Worm (Caenorhabditis elegans): ENCODE data around the gene K05F1.8.

The K05F1.8 gene

DNA sequence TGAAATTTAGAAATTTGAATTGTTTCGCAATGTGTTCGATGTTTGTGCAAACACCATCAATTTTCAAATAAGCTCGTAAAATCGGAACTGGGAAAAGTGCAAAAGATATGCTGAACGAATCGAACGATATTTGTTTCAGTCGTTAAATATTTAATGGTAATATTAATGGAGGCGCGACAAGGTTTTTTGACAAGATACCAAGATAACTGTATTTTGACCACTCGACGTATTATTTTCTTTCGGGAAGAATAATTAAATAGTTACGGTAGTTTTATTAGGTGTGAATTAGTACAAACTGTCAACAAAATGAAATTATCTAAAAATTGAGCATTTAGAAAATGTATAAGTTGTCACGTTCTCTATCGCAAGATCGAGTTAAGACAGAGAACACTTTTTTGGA is 4.8 kb upstream of the K05F1.8 start:
- TF ChIP-seq aptf-3 (GFP tag; IDR thresholded peaks at IDR 0.05) (no peak), F10E7.11 (tag; optimal IDR thresholded peaks at IDR 0.05) (no peak), hrde-1 (tag; optimal IDR thresholded peaks at IDR 0.05; ENCODE audit: borderline replicate concordance) (no peak), F55B11.4 (tag; optimal IDR thresholded peaks at IDR 0.05; ENCODE audit: borderline replicate concordance, insufficient read depth) (no peak), nhr-27 (tag; optimal IDR thresholded peaks at IDR 0.05) (no peak), Y56A3A.18 (GFP tag; IDR thresholded peaks at IDR 0.05) (no peak)

DNA sequence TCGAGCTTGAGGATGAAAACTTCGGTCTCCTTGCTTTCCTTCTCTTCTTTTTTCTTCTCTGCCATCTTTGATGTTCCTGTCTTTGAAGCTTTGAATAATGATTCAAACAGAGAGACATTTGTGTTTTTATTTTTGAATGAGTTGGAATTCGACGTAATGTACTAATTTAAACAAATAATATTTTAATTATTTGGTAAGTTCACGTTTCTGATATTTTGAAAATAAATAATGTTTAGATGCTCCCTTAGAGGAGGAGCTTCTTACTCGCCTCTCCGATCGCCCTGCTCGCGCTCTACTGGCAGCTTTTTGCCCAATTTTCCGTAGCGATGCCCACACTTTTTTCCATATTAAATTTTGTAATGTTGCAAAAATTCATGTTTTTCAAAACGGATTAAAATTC is 1.6 kb upstream of the K05F1.8 start, which contains the start of the genes K05F1.9 and K05F1.1:
Gene K05F1.9, minus strand, starts transcription at position 101 of the 400 bp plus-strand sequence.
Gene K05F1.1, plus strand, starts transcription at position 308 of the 400 bp plus-strand sequence.
- TF ChIP-seq C06A6.2 (GFP tag; conservative IDR thresholded peaks at IDR 0.05), result no peak
- TF ChIP-seq lin-54 (GFP tag; optimal IDR thresholded peaks at IDR 0.05), result no peak
- no peak for TF ChIP-seq B0035.1 (tag; optimal IDR thresholded peaks at IDR 0.05)
- TF ChIP-seq bed-2 (GFP tag; IDR thresholded peaks at IDR 0.05), result no peak
- no peak for TF ChIP-seq mxl-1 (tag; optimal IDR thresholded peaks at IDR 0.05)
- TF ChIP-seq snpc-1.1 (tag; optimal IDR thresholded peaks at IDR 0.05; ENCODE audit: insufficient read depth), result no peak
- no peak for TF ChIP-seq Y56A3A.18 (GFP tag; IDR thresholded peaks at IDR 0.05)
- no peak for TF ChIP-seq lin-40 (tag; optimal IDR thresholded peaks at IDR 0.05)
- TF ChIP-seq nhr-90 (tag; optimal IDR thresholded peaks at IDR 0.05), result no peak

DNA sequence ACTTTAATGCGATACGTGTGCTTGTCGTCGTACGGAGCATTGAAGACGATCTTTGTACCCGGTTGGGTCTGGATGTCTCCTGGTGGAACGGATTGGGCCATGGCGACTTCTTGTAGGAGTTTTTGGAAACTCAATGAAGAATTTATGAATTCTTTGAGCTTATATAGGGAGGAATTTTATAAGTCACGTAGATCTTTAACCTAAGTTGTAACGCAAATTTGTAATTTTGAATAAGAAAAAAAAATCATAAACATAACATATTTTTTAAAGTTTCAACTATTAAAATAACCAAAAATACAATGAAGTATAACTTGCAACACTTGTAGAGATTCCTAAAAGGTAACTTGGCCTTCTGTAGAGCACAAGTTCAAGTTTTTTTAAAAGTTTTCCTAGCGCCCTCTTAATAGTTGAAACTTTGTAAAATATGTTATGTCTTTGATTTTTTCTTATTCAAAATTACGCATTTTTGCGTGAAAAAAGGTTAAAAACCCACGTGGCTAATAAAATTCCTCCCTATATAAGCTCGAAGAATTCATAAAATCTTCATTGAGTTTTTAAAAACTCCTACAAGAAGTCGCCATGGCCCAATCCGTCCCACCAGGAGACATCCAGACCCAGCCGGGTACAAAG is 2.0 kb downstream of the K05F1.8 start, which contains the start of the genes msp-63 and msp-142:
Gene msp-63, minus strand, starts transcription at position 101 of the 630 bp plus-strand sequence.
Gene msp-142, plus strand, starts transcription at position 580 of the 630 bp plus-strand sequence.
- no peak for TF ChIP-seq T07F8.4 (tag; optimal IDR thresholded peaks at IDR 0.05)
- no peak for TF ChIP-seq nhr-27 (tag; optimal IDR thresholded peaks at IDR 0.05)
- TF ChIP-seq atf-7 (tag; optimal IDR thresholded peaks at IDR 0.05), result no peak
- no peak for TF ChIP-seq aptf-2 (GFP tag; conservative IDR thresholded peaks at IDR 0.05)
- no peak for TF ChIP-seq ceh-27 (GFP tag; optimal IDR thresholded peaks at IDR 0.05)

DNA sequence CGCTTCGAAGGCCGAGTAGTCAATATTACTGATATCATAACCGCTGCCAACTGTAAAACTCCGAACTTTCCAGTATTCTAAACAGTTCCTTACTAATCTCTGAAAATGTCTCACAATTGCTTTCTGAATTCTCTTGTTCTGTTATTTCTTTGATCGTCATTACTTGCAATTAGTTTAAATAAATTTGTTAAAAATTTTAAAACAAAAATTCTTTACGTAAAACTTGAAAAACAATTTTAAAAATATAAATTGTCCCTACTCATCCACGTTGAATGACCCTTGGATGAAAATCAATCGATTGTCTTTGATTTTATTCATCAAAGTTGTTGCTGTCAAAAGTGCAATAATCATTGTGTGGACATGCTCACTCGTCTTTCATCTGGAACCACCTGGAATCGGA is 5.3 kb downstream of the K05F1.8 start, which contains the start of gene acdh-8:
Gene acdh-8, plus strand, starts transcription at position 301 of the 400 bp plus-strand sequence.
- TF ChIP-seq hrde-1 (tag; optimal IDR thresholded peaks at IDR 0.05; ENCODE audit: borderline replicate concordance), result no peak
- TF ChIP-seq lag-1 (GFP tag; IDR thresholded peaks at IDR 0.05), result no peak
- TF ChIP-seq madf-10 (tag; optimal IDR thresholded peaks at IDR 0.05), result no peak
- TF ChIP-seq aptf-2 (GFP tag; conservative IDR thresholded peaks at IDR 0.05), result no peak
- TF ChIP-seq hsf-1 (GFP tag; IDR thresholded peaks at IDR 0.05), result no peak
- no peak for TF ChIP-seq cebp-2 (GFP tag; IDR thresholded peaks at IDR 0.05)
- no peak for TF ChIP-seq ceh-27 (GFP tag; optimal IDR thresholded peaks at IDR 0.05)
- no peak for TF ChIP-seq dpff-1 (tag; optimal IDR thresholded peaks at IDR 0.05)
- TF ChIP-seq egl-44 (GFP tag; IDR thresholded peaks at IDR 0.05), result no peak
- TF ChIP-seq zim-3 (tag; optimal IDR thresholded peaks at IDR 0.05), result no peak
- TF ChIP-seq tbp1 (GFP tag; optimal IDR thresholded peaks at IDR 0.05), result no peak

DNA sequence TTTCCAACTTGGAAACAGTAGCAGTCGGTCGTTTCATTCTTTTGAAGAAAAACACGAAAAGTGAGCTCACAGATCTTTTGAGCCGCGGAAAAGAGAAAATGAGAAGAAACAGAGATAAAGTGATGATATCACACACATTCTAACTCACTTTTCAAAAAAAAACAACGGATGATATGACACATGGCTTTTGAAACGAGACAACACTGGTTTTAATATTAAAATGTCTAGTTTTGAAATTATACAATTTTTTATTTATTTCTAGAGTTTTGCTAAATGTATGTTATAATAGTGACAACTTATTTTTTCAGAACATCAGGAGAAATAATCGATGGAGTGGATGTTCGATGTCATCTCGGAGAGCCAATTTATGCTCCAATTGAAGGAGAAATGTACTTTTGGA is 7.0 kb downstream of the K05F1.8 start, which contains the start of gene K05F1.14:
Gene K05F1.14, minus strand, starts transcription at position 101 of the 400 bp plus-strand sequence.
- TF ChIP-seq hsf-1 (GFP tag; IDR thresholded peaks at IDR 0.05), result no peak
- TF ChIP-seq snpc-1.3 (tag; optimal IDR thresholded peaks at IDR 0.05; ENCODE audit: insufficient read depth), result no peak
- no peak for TF ChIP-seq lag-1 (GFP tag; IDR thresholded peaks at IDR 0.05)
- TF ChIP-seq ztf-3 (GFP tag; optimal IDR thresholded peaks at IDR 0.05), result no peak
- no peak for TF ChIP-seq gei-17 (GFP tag; optimal IDR thresholded peaks at IDR 0.05)
- no peak for TF ChIP-seq F52B5.7 (tag; optimal IDR thresholded peaks at IDR 0.05)
- TF ChIP-seq let-607 (tag; optimal IDR thresholded peaks at IDR 0.05), result no peak
- TF ChIP-seq D2030.7 (GFP tag; IDR thresholded peaks at IDR 0.05), result no peak
- TF ChIP-seq nfya-2 (GFP tag; IDR thresholded peaks at IDR 0.05), result no peak
- no peak for TF ChIP-seq athp-1 (tag; optimal IDR thresholded peaks at IDR 0.05)
- TF ChIP-seq ztf-18 (tag; optimal IDR thresholded peaks at IDR 0.05), result no peak
- TF ChIP-seq ztf-6 (GFP tag; IDR thresholded peaks at IDR 0.05), result no peak
- no peak for TF ChIP-seq mxl-1 (tag; optimal IDR thresholded peaks at IDR 0.05)

All from whole organism, young adult.